Worm (Caenorhabditis elegans) whole organism, young adult: ENCODE measurements around the gene Y45G5AL.1.
A peak's percentile ranks its signal among the peaks of the same experiment; 100 is the strongest.

Experiments used
- C06A6.2 ChIP-seq: fragments of 200-800 bp; sonication (Bioruptor generic); conservative IDR thresholded peaks from 2 replicates; pipeline ENCODE4 v1.3.6; 2022; ENCODE audit warnings: missing genetic modification characterization, missing compliant biosample characterization
- C17E4.6 ChIP-seq: fragments of 200-800 bp; sonication (Bioruptor generic); IDR thresholded peaks from 2 replicates; pipeline ENCODE4 v1.3.6; 2022; ENCODE audit warnings: missing genetic modification reagents, missing genetic modification characterization, missing compliant biosample characterization
- D2030.7 ChIP-seq: fragments of 200-800 bp; sonication (Bioruptor generic); IDR thresholded peaks from 2 replicates; pipeline ENCODE4 v1.3.6; 2022; ENCODE audit warnings: missing genetic modification reagents, missing genetic modification characterization, missing compliant biosample characterization
- F22D6.2 ChIP-seq: sonication (generic microtip); optimal IDR thresholded peaks from 2 replicates; lab custom pipeline; 2016; ENCODE audit warnings: mild to moderate bottlenecking, missing genetic modification characterization, missing compliant biosample characterization
- F23B12.7 ChIP-seq: sonication (generic microtip); optimal IDR thresholded peaks from 2 replicates; lab custom pipeline; 2017; ENCODE audit warnings: missing genetic modification characterization, mild to moderate bottlenecking, missing compliant biosample characterization, antibody characterized with exemption, moderate library complexity; ENCODE audit not compliant: insufficient read depth
- F39B2.1 ChIP-seq: fragments of 200-800 bp; sonication (Bioruptor generic); IDR thresholded peaks from 2 replicates; pipeline ENCODE4 v1.3.6; 2022; ENCODE audit warnings: missing genetic modification reagents, missing genetic modification characterization, missing compliant biosample characterization
- F49E8.2 ChIP-seq: sonication (generic microtip); optimal IDR thresholded peaks from 3 replicates; lab custom pipeline; 2017; ENCODE audit warnings: missing genetic modification characterization, mild to moderate bottlenecking, missing compliant biosample characterization, antibody characterized with exemption, moderate library complexity; ENCODE audit not compliant: insufficient read depth
- F57A8.1 ChIP-seq: fragments of 200-800 bp; sonication (Bioruptor generic); optimal IDR thresholded peaks from 2 replicates; lab custom pipeline; 2018; ENCODE audit warnings: mild to moderate bottlenecking, missing genetic modification characterization, moderate library complexity, missing compliant biosample characterization
- F57C9.4 ChIP-seq: sonication (generic microtip); optimal IDR thresholded peaks from 2 replicates; lab custom pipeline; 2017; ENCODE audit warnings: mild to moderate bottlenecking, missing genetic modification characterization, missing compliant biosample characterization
- K11D2.4 ChIP-seq: fragments of 200-800 bp; sonication (Bioruptor generic); IDR thresholded peaks from 2 replicates; pipeline ENCODE4 v1.3.6; 2022; ENCODE audit warnings: missing genetic modification reagents, missing genetic modification characterization, missing compliant biosample characterization
- T26A5.8 ChIP-seq: sonication (generic microtip); optimal IDR thresholded peaks from 2 replicates; lab custom pipeline; 2016; ENCODE audit warnings: missing genetic modification characterization, missing compliant biosample characterization
- Y53F4B.3 ChIP-seq: fragments of 200-800 bp; sonication (Bioruptor generic); IDR thresholded peaks from 2 replicates; pipeline ENCODE4 v1.3.6; 2022; ENCODE audit warnings: missing genetic modification reagents, missing genetic modification characterization, missing compliant biosample characterization
- Y53G8AR.9 ChIP-seq: fragments of 200-800 bp; sonication (Bioruptor generic); conservative IDR thresholded peaks from 2 replicates; pipeline ENCODE4 v1.3.6; 2022; ENCODE audit warnings: missing genetic modification reagents, missing genetic modification characterization, missing compliant biosample characterization
- akir-1 ChIP-seq: fragments of 200-800 bp; sonication (Bioruptor generic); optimal IDR thresholded peaks from 2 replicates; lab custom pipeline; 2018; ENCODE audit warnings: mild to moderate bottlenecking, missing genetic modification characterization, moderate library complexity, missing compliant biosample characterization
- atf-7 ChIP-seq: sonication (generic microtip); optimal IDR thresholded peaks from 2 replicates; lab custom pipeline; 2017; ENCODE audit warnings: mild to moderate bottlenecking, missing genetic modification characterization, missing compliant biosample characterization
- attf-3 ChIP-seq: fragments of 200-800 bp; sonication (Bioruptor generic); conservative IDR thresholded peaks from 2 replicates; pipeline ENCODE4 v1.3.6; 2022; ENCODE audit warnings: missing genetic modification reagents, missing genetic modification characterization, missing compliant biosample characterization
- attf-5 ChIP-seq: fragments of 200-800 bp; sonication (Bioruptor generic); optimal IDR thresholded peaks from 2 replicates; lab custom pipeline; 2018; ENCODE audit warnings: mild to moderate bottlenecking, missing genetic modification characterization, missing compliant biosample characterization
- bed-2 ChIP-seq: fragments of 200-800 bp; sonication (Bioruptor generic); IDR thresholded peaks from 2 replicates; pipeline ENCODE4 v1.3.6; 2022; ENCODE audit warnings: missing genetic modification reagents, missing genetic modification characterization, missing compliant biosample characterization
- ceh-27 ChIP-seq: fragments of 200-800 bp; sonication (Bioruptor generic); optimal IDR thresholded peaks from 2 replicates; lab custom pipeline; 2018; ENCODE audit warnings: mild to moderate bottlenecking, missing genetic modification characterization, moderate library complexity, missing compliant biosample characterization
- ceh-79 ChIP-seq: sonication (generic microtip); optimal IDR thresholded peaks from 2 replicates; lab custom pipeline; 2017; ENCODE audit warnings: mild to moderate bottlenecking, missing genetic modification characterization, missing compliant biosample characterization
- ceh-91 ChIP-seq: fragments of 200-800 bp; sonication (Bioruptor generic); IDR thresholded peaks from 2 replicates; pipeline ENCODE4 v1.3.6; 2022; ENCODE audit warnings: missing genetic modification reagents, missing genetic modification characterization, missing compliant biosample characterization
- die-1 ChIP-seq: sonication (generic microtip); optimal IDR thresholded peaks from 2 replicates; lab custom pipeline; 2016; ENCODE audit warnings: missing genotype, mild to moderate bottlenecking, missing genetic modification characterization, missing compliant biosample characterization
- dox-1 ChIP-seq: fragments of 200-800 bp; sonication (Bioruptor generic); IDR thresholded peaks from 2 replicates; pipeline ENCODE4 v1.3.6; 2022; ENCODE audit warnings: missing genetic modification reagents, missing genetic modification characterization, missing compliant biosample characterization
- dpff-1 ChIP-seq: sonication (generic microtip); optimal IDR thresholded peaks from 2 replicates; lab custom pipeline; 2017; ENCODE audit warnings: mild to moderate bottlenecking, missing genetic modification characterization, missing compliant biosample characterization
- ekl-4 ChIP-seq: fragments of 200-800 bp; sonication (Bioruptor generic); IDR thresholded peaks from 2 replicates; pipeline ENCODE4 v1.3.6; 2022; ENCODE audit warnings: missing genetic modification reagents, missing genetic modification characterization, missing compliant biosample characterization
- ets-4 ChIP-seq: fragments of 200-800 bp; sonication (Bioruptor generic); optimal IDR thresholded peaks from 2 replicates; lab custom pipeline; 2018; ENCODE audit warnings: mild to moderate bottlenecking, missing genetic modification characterization, missing compliant biosample characterization
- fkh-3 ChIP-seq: sonication (generic microtip); optimal IDR thresholded peaks from 2 replicates; lab custom pipeline; 2016; ENCODE audit warnings: mild to moderate bottlenecking, missing genetic modification characterization, missing compliant biosample characterization
- hlh-12 ChIP-seq: sonication (generic microtip); optimal IDR thresholded peaks from 2 replicates; lab custom pipeline; 2016; ENCODE audit warnings: missing genetic modification characterization, missing compliant biosample characterization
- hmg-20 ChIP-seq: fragments of 200-800 bp; sonication (Bioruptor generic); IDR thresholded peaks from 2 replicates; pipeline ENCODE4 v1.3.6; 2022; ENCODE audit warnings: missing genetic modification reagents, missing genetic modification characterization, missing compliant biosample characterization
- let-607 ChIP-seq, 2 experiments: fragments of 200-800 bp in 1 of 2; sonication (Bioruptor generic) in 1 of 2; sonication (generic microtip) in 1 of 2; optimal IDR thresholded peaks; 2 replicates each; lab custom pipeline; 2016 to 2018; ENCODE audit warnings: mild to moderate bottlenecking in 2 of 2, missing compliant biosample characterization in 2 of 2, missing genetic modification characterization in 2 of 2, moderate library complexity in 2 of 2, missing genotype in 1 of 2
- lin-54 ChIP-seq: fragments of 200-800 bp; sonication (Bioruptor generic); optimal IDR thresholded peaks from 2 replicates; lab custom pipeline; 2018; ENCODE audit warnings: mild to moderate bottlenecking, missing genetic modification characterization, missing compliant biosample characterization
- madf-3 ChIP-seq: fragments of 200-800 bp; sonication (Bioruptor generic); IDR thresholded peaks from 2 replicates; pipeline ENCODE4 v1.3.6; 2022; ENCODE audit warnings: missing genetic modification reagents, missing genetic modification characterization, missing compliant biosample characterization
- mcd-1 ChIP-seq: fragments of 200-800 bp; sonication (Bioruptor generic); IDR thresholded peaks from 2 replicates; pipeline ENCODE4 v1.3.6; 2022; ENCODE audit warnings: missing genetic modification reagents, missing genetic modification characterization, missing compliant biosample characterization
- mxl-1 ChIP-seq: sonication (generic microtip); optimal IDR thresholded peaks from 2 replicates; lab custom pipeline; 2016; ENCODE audit warnings: missing genetic modification characterization, missing compliant biosample characterization
- nhr-80 ChIP-seq: sonication (generic microtip); optimal IDR thresholded peaks from 2 replicates; lab custom pipeline; 2016; ENCODE audit warnings: missing genetic modification characterization, missing compliant biosample characterization
- nhr-90 ChIP-seq: sonication (generic microtip); optimal IDR thresholded peaks from 2 replicates; lab custom pipeline; 2016; ENCODE audit warnings: missing genotype, mild to moderate bottlenecking, missing genetic modification characterization, missing compliant biosample characterization
- sdz-38 ChIP-seq: sonication (generic microtip); optimal IDR thresholded peaks from 2 replicates; lab custom pipeline; 2016; ENCODE audit warnings: missing genotype, missing genetic modification characterization, missing compliant biosample characterization
- snpc-3.4 ChIP-seq: sonication (generic microtip); optimal IDR thresholded peaks from 2 replicates; lab custom pipeline; 2017; ENCODE audit warnings: missing genetic modification characterization, mild to moderate bottlenecking, missing compliant biosample characterization, antibody characterized with exemption, moderate library complexity, missing genotype, missing genetic modification reagents
- somi-1 ChIP-seq: fragments of 200-800 bp; sonication (Bioruptor generic); optimal IDR thresholded peaks from 2 replicates; lab custom pipeline; 2018; ENCODE audit warnings: mild to moderate bottlenecking, missing genetic modification characterization, missing compliant biosample characterization
- sptf-2 ChIP-seq: fragments of 200-800 bp; sonication (Bioruptor generic); optimal IDR thresholded peaks from 2 replicates; lab custom pipeline; 2018; ENCODE audit warnings: mild to moderate bottlenecking, missing genetic modification characterization, missing compliant biosample characterization
- tbp1 ChIP-seq: fragments of 200-800 bp; sonication (Bioruptor generic); optimal IDR thresholded peaks from 2 replicates; lab custom pipeline; 2018; ENCODE audit warnings: mild to moderate bottlenecking, missing genetic modification characterization, missing compliant biosample characterization
- tlf-1 ChIP-seq: fragments of 200-800 bp; sonication (Bioruptor generic); optimal IDR thresholded peaks from 2 replicates; lab custom pipeline; 2018; ENCODE audit warnings: mild to moderate bottlenecking, missing genetic modification characterization, missing compliant biosample characterization
- unc-130 ChIP-seq: sonication (generic microtip); optimal IDR thresholded peaks from 2 replicates; lab custom pipeline; 2016; ENCODE audit warnings: missing genetic modification reagents, missing genetic modification characterization, missing compliant biosample characterization
- zfh-2 ChIP-seq: fragments of 200-800 bp; sonication (Bioruptor generic); conservative IDR thresholded peaks from 2 replicates; pipeline ENCODE4 v1.3.6; 2022; ENCODE audit warnings: missing genetic modification reagents, missing genetic modification characterization, missing compliant biosample characterization
- zim-3 ChIP-seq: sonication (generic microtip); optimal IDR thresholded peaks from 2 replicates; lab custom pipeline; 2017; ENCODE audit warnings: mild to moderate bottlenecking, missing genetic modification characterization, moderate library complexity, missing compliant biosample characterization
- ztf-18 ChIP-seq: sonication (generic microtip); optimal IDR thresholded peaks from 2 replicates; lab custom pipeline; 2016; ENCODE audit warnings: missing genotype, mild to moderate bottlenecking, missing genetic modification characterization, missing compliant biosample characterization
- ztf-22 ChIP-seq: fragments of 200-800 bp; sonication (Bioruptor generic); optimal IDR thresholded peaks from 2 replicates; lab custom pipeline; 2018; ENCODE audit warnings: mild to moderate bottlenecking, missing genetic modification characterization, moderate library complexity, missing compliant biosample characterization
- ztf-25 ChIP-seq: fragments of 200-800 bp; sonication (Bioruptor generic); IDR thresholded peaks from 2 replicates; pipeline ENCODE4 v1.3.6; 2022; ENCODE audit warnings: missing genetic modification reagents, missing genetic modification characterization, missing compliant biosample characterization
- ztf-26 ChIP-seq: sonication (generic microtip); optimal IDR thresholded peaks from 2 replicates; lab custom pipeline; 2017; ENCODE audit warnings: missing genetic modification characterization, missing compliant biosample characterization
- ztf-6 ChIP-seq: fragments of 200-800 bp; sonication (Bioruptor generic); IDR thresholded peaks from 2 replicates; pipeline ENCODE4 v1.3.6; 2022; ENCODE audit warnings: missing genetic modification reagents, missing genetic modification characterization, missing compliant biosample characterization

The Y45G5AL.1 gene

DNA sequence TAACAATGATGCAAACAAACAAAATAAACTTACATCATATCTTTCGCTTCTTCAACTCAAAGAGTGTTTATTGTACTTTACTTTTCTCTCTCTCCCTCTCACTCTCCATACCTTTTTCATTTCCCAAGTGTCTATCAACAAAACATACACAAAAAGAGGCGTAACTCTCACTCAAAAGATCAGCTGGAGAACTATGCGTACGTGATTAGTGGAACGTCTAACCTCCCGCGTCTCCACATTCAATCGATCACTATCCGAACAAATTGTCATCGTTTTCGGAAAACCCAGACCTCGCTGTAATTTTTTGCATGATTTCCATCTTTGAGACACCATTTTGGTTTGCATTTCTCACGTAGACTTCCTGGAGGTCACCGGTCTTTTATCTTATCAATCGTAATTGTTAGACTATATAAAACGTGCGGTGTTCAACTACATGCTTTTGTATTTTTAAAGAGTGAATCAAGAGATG is 12.8 kb upstream of the Y45G5AL.1 start, which contains the start of gene nhr-57 (continued):
- TF ChIP-seq ceh-27: peak; percentile 48
- peak in 1 of 2 experiments; percentile 44 for TF ChIP-seq let-607 (tag; optimal IDR thresholded peaks at IDR 0.05; lab: Kevin White, UChicago)
- TF ChIP-seq ekl-4 (GFP tag; lab: Robert Waterston, UW): no peak
- TF ChIP-seq K11D2.4: no peak
- no peak for TF ChIP-seq F23B12.7 (tag; lab: Kevin White, UChicago)
- no peak for TF ChIP-seq ztf-25 (GFP tag; lab: Robert Waterston, UW)
- TF ChIP-seq sdz-38: no peak
- no peak for TF ChIP-seq snpc-3.4 (tag; lab: Kevin White, UChicago)
- TF ChIP-seq ztf-18 (tag; lab: Kevin White, UChicago): no peak
- TF ChIP-seq ztf-26 (tag; lab: Kevin White, UChicago): peak; percentile 25
- no peak for TF ChIP-seq akir-1 (GFP tag; lab: Kevin White, UChicago)
- TF ChIP-seq Y53G8AR.9 (GFP tag; lab: Robert Waterston, UW): no peak
- peak; percentile 50 for TF ChIP-seq F22D6.2 (tag; lab: Kevin White, UChicago)
- TF ChIP-seq die-1 (tag; lab: Kevin White, UChicago): no peak
- TF ChIP-seq F57A8.1 (GFP tag; lab: Kevin White, UChicago): no peak
- peak; percentile 51 for TF ChIP-seq dox-1 (GFP tag; lab: Robert Waterston, UW)
- no peak for TF ChIP-seq T26A5.8 (tag; lab: Kevin White, UChicago)
- TF ChIP-seq nhr-80 (tag; lab: Kevin White, UChicago): peak; percentile 83
- TF ChIP-seq zim-3 (tag; lab: Kevin White, UChicago): no peak
- no peak for TF ChIP-seq madf-3
- no peak for TF ChIP-seq Y53F4B.3
- no peak for TF ChIP-seq sptf-2 (GFP tag; lab: Kevin White, UChicago)
- TF ChIP-seq ets-4 (GFP tag; lab: Kevin White, UChicago): no peak
- peak; percentile 35 for TF ChIP-seq ztf-22
- no peak for TF ChIP-seq C06A6.2 (GFP tag; lab: Robert Waterston, UW)
- TF ChIP-seq bed-2 (GFP tag; lab: Robert Waterston, UW): no peak
- peak; percentile 29 for TF ChIP-seq attf-5 (GFP tag; lab: Kevin White, UChicago)
- peak; percentile 42 for TF ChIP-seq mcd-1 (GFP tag; lab: Robert Waterston, UW)
- no peak for TF ChIP-seq unc-130 (GFP tag; lab: Kevin White, UChicago)
- TF ChIP-seq D2030.7 (GFP tag; lab: Robert Waterston, UW): no peak
- peak; percentile 33 for TF ChIP-seq tbp1 (GFP tag; lab: Kevin White, UChicago)
- TF ChIP-seq F57C9.4 (tag; lab: Kevin White, UChicago): no peak
- TF ChIP-seq hlh-12 (tag; lab: Kevin White, UChicago): no peak
- no peak for TF ChIP-seq tlf-1 (GFP tag; lab: Kevin White, UChicago)
- no peak for TF ChIP-seq C17E4.6 (GFP tag; lab: Robert Waterston, UW)
- no peak for TF ChIP-seq F49E8.2 (tag; lab: Kevin White, UChicago)
- no peak for TF ChIP-seq ceh-91 (GFP tag; lab: Robert Waterston, UW)
- TF ChIP-seq atf-7 (tag; lab: Kevin White, UChicago): peak; percentile 60
- TF ChIP-seq mxl-1 (tag; lab: Kevin White, UChicago): no peak
- TF ChIP-seq F39B2.1 (GFP tag; lab: Robert Waterston, UW): no peak
- no peak for TF ChIP-seq attf-3
- TF ChIP-seq fkh-3: no peak
- TF ChIP-seq nhr-90: no peak
- no peak for TF ChIP-seq ceh-79
- no peak for TF ChIP-seq ztf-6 (GFP tag; lab: Robert Waterston, UW)
- no peak for TF ChIP-seq dpff-1 (tag; lab: Kevin White, UChicago)
- no peak for TF ChIP-seq hmg-20
- TF ChIP-seq lin-54: no peak
- TF ChIP-seq somi-1 (GFP tag; lab: Kevin White, UChicago): peak; percentile 51
- TF ChIP-seq zfh-2: no peak
